Worm (Caenorhabditis elegans) whole organism, young adult: ENCODE measurements around the gene nhr-108.

Experiments used
- B0035.1 ChIP-seq: sonication (generic microtip); optimal IDR thresholded peaks from 2 replicates; lab custom pipeline; 2016; ENCODE audit warnings: missing genetic modification characterization, mild to moderate bottlenecking, missing compliant biosample characterization, missing genotype, missing genetic modification reagents
- B0336.3 ChIP-seq: fragments of 200-800 bp; sonication (Bioruptor generic); IDR thresholded peaks from 2 replicates; pipeline ENCODE4 v1.3.6; 2022; ENCODE audit warnings: missing genetic modification characterization, missing compliant biosample characterization
- F10E7.11 ChIP-seq: sonication (generic microtip); optimal IDR thresholded peaks from 2 replicates; lab custom pipeline; 2017; ENCODE audit warnings: mild to moderate bottlenecking, missing genetic modification characterization, moderate library complexity, missing compliant biosample characterization
- F23B12.7 ChIP-seq: sonication (generic microtip); optimal IDR thresholded peaks from 2 replicates; lab custom pipeline; 2017; ENCODE audit warnings: missing genetic modification characterization, mild to moderate bottlenecking, missing compliant biosample characterization, antibody characterized with exemption, moderate library complexity; ENCODE audit not compliant: insufficient read depth
- T07F8.4 ChIP-seq: sonication (generic microtip); optimal IDR thresholded peaks from 2 replicates; lab custom pipeline; 2016; ENCODE audit warnings: mild to moderate bottlenecking, missing genetic modification characterization, moderate library complexity, missing compliant biosample characterization
- akir-1 ChIP-seq: fragments of 200-800 bp; sonication (Bioruptor generic); optimal IDR thresholded peaks from 2 replicates; lab custom pipeline; 2018; ENCODE audit warnings: mild to moderate bottlenecking, missing genetic modification characterization, moderate library complexity, missing compliant biosample characterization
- aptf-2 ChIP-seq: fragments of 200-800 bp; sonication (Bioruptor generic); conservative IDR thresholded peaks from 2 replicates; pipeline ENCODE4 v1.3.6; 2022; ENCODE audit warnings: missing genetic modification reagents, missing genetic modification characterization, missing compliant biosample characterization
- aptf-3 ChIP-seq: fragments of 200-800 bp; sonication (Bioruptor generic); IDR thresholded peaks from 2 replicates; pipeline ENCODE4 v1.3.6; 2022; ENCODE audit warnings: missing genetic modification characterization, missing compliant biosample characterization
- atf-7 ChIP-seq: sonication (generic microtip); optimal IDR thresholded peaks from 2 replicates; lab custom pipeline; 2017; ENCODE audit warnings: mild to moderate bottlenecking, missing genetic modification characterization, missing compliant biosample characterization
- attf-5 ChIP-seq: fragments of 200-800 bp; sonication (Bioruptor generic); optimal IDR thresholded peaks from 2 replicates; lab custom pipeline; 2018; ENCODE audit warnings: mild to moderate bottlenecking, missing genetic modification characterization, missing compliant biosample characterization
- attf-6 ChIP-seq: fragments of 200-800 bp; sonication (Bioruptor generic); IDR thresholded peaks from 2 replicates; pipeline ENCODE4 v1.3.6; 2022; ENCODE audit warnings: missing genetic modification reagents, missing genetic modification characterization, missing compliant biosample characterization
- cebp-1 ChIP-seq, 2 experiments: fragments of 200-800 bp in 1 of 2; sonication (Bioruptor generic) in 1 of 2; sonication (generic microtip) in 1 of 2; IDR thresholded peaks in 1 of 2; optimal IDR thresholded peaks in 1 of 2; 2 replicates each; pipeline versions ENCODE4 v1.3.6 to Lab custom; 2017 to 2022; ENCODE audit warnings: missing compliant biosample characterization in 2 of 2, missing genetic modification characterization in 2 of 2, mild to moderate bottlenecking in 1 of 2, missing genetic modification reagents in 1 of 2, moderate library complexity in 1 of 2
- cebp-2 ChIP-seq: fragments of 200-800 bp; sonication (Bioruptor generic); IDR thresholded peaks from 2 replicates; pipeline ENCODE4 v1.3.6; 2022; ENCODE audit warnings: missing genetic modification characterization, missing compliant biosample characterization
- ceh-40 ChIP-seq: fragments of 200-800 bp; sonication (Bioruptor generic); IDR thresholded peaks from 2 replicates; pipeline ENCODE4 v1.3.6; 2022; ENCODE audit warnings: missing genetic modification characterization, missing compliant biosample characterization
- ceh-58 ChIP-seq: fragments of 200-800 bp; sonication (Bioruptor generic); IDR thresholded peaks from 2 replicates; pipeline ENCODE4 v1.3.6; 2022; ENCODE audit warnings: missing genetic modification characterization, missing compliant biosample characterization
- ceh-91 ChIP-seq: fragments of 200-800 bp; sonication (Bioruptor generic); IDR thresholded peaks from 2 replicates; pipeline ENCODE4 v1.3.6; 2022; ENCODE audit warnings: missing genetic modification reagents, missing genetic modification characterization, missing compliant biosample characterization
- dox-1 ChIP-seq: fragments of 200-800 bp; sonication (Bioruptor generic); IDR thresholded peaks from 2 replicates; pipeline ENCODE4 v1.3.6; 2022; ENCODE audit warnings: missing genetic modification reagents, missing genetic modification characterization, missing compliant biosample characterization
- dpff-1 ChIP-seq: sonication (generic microtip); optimal IDR thresholded peaks from 2 replicates; lab custom pipeline; 2017; ENCODE audit warnings: mild to moderate bottlenecking, missing genetic modification characterization, missing compliant biosample characterization
- hmg-1.2 ChIP-seq: fragments of 200-800 bp; sonication (Bioruptor generic); IDR thresholded peaks from 2 replicates; pipeline ENCODE4 v1.3.6; 2022; ENCODE audit warnings: missing genetic modification reagents, missing genetic modification characterization, missing compliant biosample characterization
- let-526 ChIP-seq: fragments of 200-800 bp; sonication (Bioruptor generic); IDR thresholded peaks from 2 replicates; pipeline ENCODE4 v1.3.6; 2022; ENCODE audit warnings: missing genetic modification reagents, missing genetic modification characterization, missing compliant biosample characterization
- mcd-1 ChIP-seq: fragments of 200-800 bp; sonication (Bioruptor generic); IDR thresholded peaks from 2 replicates; pipeline ENCODE4 v1.3.6; 2022; ENCODE audit warnings: missing genetic modification reagents, missing genetic modification characterization, missing compliant biosample characterization
- mes-4 ChIP-seq: sonication (generic microtip); optimal IDR thresholded peaks from 2 replicates; lab custom pipeline; 2016; ENCODE audit warnings: missing genotype, missing genetic modification characterization, missing compliant biosample characterization
- mxl-1 ChIP-seq: sonication (generic microtip); optimal IDR thresholded peaks from 2 replicates; lab custom pipeline; 2016; ENCODE audit warnings: missing genetic modification characterization, missing compliant biosample characterization
- nfya-1 ChIP-seq: sonication (generic microtip); optimal IDR thresholded peaks from 2 replicates; lab custom pipeline; 2017; ENCODE audit warnings: antibody characterized with exemption, missing compliant biosample characterization, missing genetic modification characterization, borderline replicate concordance; ENCODE audit not compliant: insufficient read depth
- nfyb-1 ChIP-seq: fragments of 200-800 bp; sonication (Bioruptor generic); IDR thresholded peaks from 2 replicates; pipeline ENCODE4 v1.3.6; 2022; ENCODE audit warnings: missing genetic modification reagents, missing genetic modification characterization, missing compliant biosample characterization
- nhr-179 ChIP-seq: sonication (generic microtip); optimal IDR thresholded peaks from 2 replicates; lab custom pipeline; 2016; ENCODE audit warnings: mild to moderate bottlenecking, missing genetic modification characterization, missing compliant biosample characterization
- nhr-80 ChIP-seq: sonication (generic microtip); optimal IDR thresholded peaks from 2 replicates; lab custom pipeline; 2016; ENCODE audit warnings: missing genetic modification characterization, missing compliant biosample characterization
- pha-4 ChIP-seq: fragments of 150-350 bp; sonication (generic microtip); optimal IDR thresholded peaks from 2 replicates; lab custom pipeline; 2014; ENCODE audit warnings: missing biosample characterization, missing genetic modification reagents, missing genetic modification characterization
- rcor-1 ChIP-seq: fragments of 200-800 bp; sonication (Bioruptor generic); IDR thresholded peaks from 2 replicates; pipeline ENCODE4 v1.3.6; 2022; ENCODE audit warnings: missing genetic modification reagents, missing genetic modification characterization, missing compliant biosample characterization
- repo-1 ChIP-seq: sonication (generic microtip); optimal IDR thresholded peaks from 2 replicates; lab custom pipeline; 2017; ENCODE audit warnings: mild to moderate bottlenecking, missing genetic modification characterization, missing compliant biosample characterization
- snpc-4 ChIP-seq, 5 experiments: fragments of 150-350 bp in 1 of 5; sonication (generic microtip) in 4 of 5; optimal IDR thresholded peaks; 2 replicates each; lab custom pipeline; 2014 to 2018; ENCODE audit warnings: missing genetic modification characterization in 5 of 5, missing biosample characterization in 3 of 5, antibody characterized with exemption in 2 of 5, mild to moderate bottlenecking in 2 of 5, missing compliant biosample characterization in 2 of 5, missing genotype in 2 of 5, moderate library complexity in 2 of 5, missing genetic modification reagents in 1 of 5
- unc-130 ChIP-seq: sonication (generic microtip); optimal IDR thresholded peaks from 2 replicates; lab custom pipeline; 2016; ENCODE audit warnings: missing genetic modification reagents, missing genetic modification characterization, missing compliant biosample characterization
- unc-62 ChIP-seq: fragments of 150-350 bp; optimal IDR thresholded peaks from 2 replicates; lab custom pipeline; 2014; ENCODE audit warnings: missing biosample characterization, missing genetic modification reagents, missing genetic modification characterization
- ztf-28 ChIP-seq: fragments of 200-800 bp; sonication (Bioruptor generic); IDR thresholded peaks from 2 replicates; pipeline ENCODE4 v1.3.6; 2022; ENCODE audit warnings: missing genetic modification reagents, missing genetic modification characterization, missing compliant biosample characterization
- ztf-3 ChIP-seq: fragments of 200-800 bp; sonication (Bioruptor generic); optimal IDR thresholded peaks from 2 replicates; lab custom pipeline; 2018; ENCODE audit warnings: mild to moderate bottlenecking, missing genetic modification characterization, missing compliant biosample characterization

nhr-108 gene

ce11 chrV:15885967-15886366 lies 38.3 kb downstream of the nhr-108 start, which contains the start of gene T06C12.9 (continued):
- TF ChIP-seq mcd-1 (GFP tag; lab: Robert Waterston, UW): no peak
- no peak for TF ChIP-seq attf-6 (GFP tag; lab: Robert Waterston, UW)

- TF ChIP-seq aptf-2 (GFP tag; lab: Robert Waterston, UW) (no peak), mxl-1 (no peak), nhr-179 (tag; lab: Kevin White, UChicago) (no peak), nhr-80 (tag; lab: Kevin White, UChicago) (no peak), ceh-40 (GFP tag; lab: Robert Waterston, UW) (no peak), nfya-1 (tag; lab: Kevin White, UChicago) (no peak), aptf-3 (GFP tag; lab: Robert Waterston, UW) (no peak), repo-1 (tag; lab: Kevin White, UChicago) (no peak), akir-1 (GFP tag; lab: Kevin White, UChicago) (no peak)
Observed at ce11 chrV:15884698-15885097, 39.6 kb downstream of the nhr-108 start, which contains the start of gene oac-42. Gene oac-42 (minus strand): TSS chrV:15884798.

- TF ChIP-seq F10E7.11: no peak
- no peak for TF ChIP-seq ztf-28 (GFP tag; lab: Robert Waterston, UW)
- TF ChIP-seq atf-7: peak; percentile 73
- peak; percentile 91 for TF ChIP-seq cebp-1 (GFP tag; IDR thresholded peaks at IDR 0.05; lab: Robert Waterston, UW)
- peak; percentile 94 for TF ChIP-seq cebp-1 (tag; optimal IDR thresholded peaks at IDR 0.05; lab: Kevin White, UChicago)
- peak; percentile 52 for TF ChIP-seq pha-4 (tag; lab: Kevin White, UChicago)
- TF ChIP-seq B0336.3 (GFP tag; lab: Robert Waterston, UW): 0 out of 2 replicates have a peak, but pooled peaks have one; percentile 35
- TF ChIP-seq nhr-80 (tag; lab: Kevin White, UChicago): peak; percentile 70
- peak; percentile 62; the same call in 1 of the 2 replicates for TF ChIP-seq hmg-1.2
- peak; percentile 60; the same call in 1 of the 2 replicates for TF ChIP-seq nfyb-1 (GFP tag; lab: Robert Waterston, UW)
- TF ChIP-seq snpc-4 (GFP tag; optimal IDR thresholded peaks at IDR 0.05; lab: Kevin White, UChicago): no peak
- TF ChIP-seq snpc-4 (tag; optimal IDR thresholded peaks at IDR 0.05; lab: Kevin White, UChicago): peak in 1 of 4 experiments; percentile 11
- no peak for TF ChIP-seq F23B12.7 (tag; lab: Kevin White, UChicago)
- TF ChIP-seq dox-1: 0 out of 2 replicates have a peak, but pooled peaks have one; percentile 23
- TF ChIP-seq attf-5 (GFP tag; lab: Kevin White, UChicago): peak; percentile 77
- TF ChIP-seq dpff-1: no peak
Observed at ce11 chrV:15880705-15881104, 43.6 kb downstream of the nhr-108 start.

ce11 chrV:15880033-15880432 lies 44.2 kb downstream of the nhr-108 start:
- TF ChIP-seq F23B12.7 (tag; lab: Kevin White, UChicago): no peak
- TF ChIP-seq pha-4 (tag; lab: Kevin White, UChicago): no peak
- TF ChIP-seq ztf-3: no peak
- TF ChIP-seq ceh-58 (GFP tag; lab: Robert Waterston, UW): no peak
- TF ChIP-seq, all 124 proteins: peak for 0

- no peak for TF ChIP-seq unc-130 (GFP tag; lab: Kevin White, UChicago)
- TF ChIP-seq nfya-1 (tag; lab: Kevin White, UChicago): no peak
- no peak for TF ChIP-seq B0035.1 (tag; lab: Kevin White, UChicago)
- no peak for TF ChIP-seq rcor-1 (GFP tag; lab: Robert Waterston, UW)
- TF ChIP-seq let-526 (GFP tag; lab: Robert Waterston, UW): no peak
- TF ChIP-seq mes-4 (tag; lab: Kevin White, UChicago): no peak
- no peak for TF ChIP-seq T07F8.4 (tag; lab: Kevin White, UChicago)
- no peak for TF ChIP-seq cebp-2 (GFP tag; lab: Robert Waterston, UW)
- no peak for TF ChIP-seq unc-62 (GFP tag; lab: Kevin White, UChicago)
- no peak for TF ChIP-seq hmg-1.2
- TF ChIP-seq ceh-91 (GFP tag; lab: Robert Waterston, UW): no peak
Observed at ce11 chrV:15879508-15879907, 44.8 kb downstream of the nhr-108 start, which contains the start of gene nhr-84. Gene nhr-84 (minus strand): TSS chrV:15879608.
